Worm (Caenorhabditis elegans) whole organism, late embryonic: ENCODE results near the gene mltn-11.

ENCODE experiments used
- ceh-14 ChIP-seq: sonication (generic microtip); optimal IDR thresholded peaks from 2 replicates; lab custom pipeline; 2016; ENCODE audit warnings: missing genotype, missing genetic modification characterization, missing compliant biosample characterization
- ceh-22 ChIP-seq: sonication (generic microtip); optimal IDR thresholded peaks from 2 replicates; lab custom pipeline; 2017; ENCODE audit warnings: missing biosample characterization, missing genetic modification characterization
- dve-1 ChIP-seq: sonication (generic microtip); optimal IDR thresholded peaks from 2 replicates; lab custom pipeline; 2017; ENCODE audit warnings: antibody characterized with exemption, mild to moderate bottlenecking, missing genetic modification characterization, missing compliant biosample characterization
- hlh-13 ChIP-seq: fragments of 200-800 bp; sonication (Bioruptor generic); optimal IDR thresholded peaks from 2 replicates; lab custom pipeline; 2018; ENCODE audit warnings: mild to moderate bottlenecking, missing genetic modification characterization, missing compliant biosample characterization
- lin-11 ChIP-seq: fragments of 200-800 bp; sonication (Bioruptor generic); optimal IDR thresholded peaks from 2 replicates; lab custom pipeline; 2018; ENCODE audit warnings: mild to moderate bottlenecking, missing genetic modification characterization, missing compliant biosample characterization
- nfya-1 ChIP-seq: sonication (generic microtip); optimal IDR thresholded peaks from 2 replicates; lab custom pipeline; 2017; ENCODE audit warnings: missing genetic modification characterization, mild to moderate bottlenecking, missing compliant biosample characterization, antibody characterized with exemption, moderate library complexity
- nhr-11 ChIP-seq: fragments of 150-350 bp; optimal IDR thresholded peaks from 2 replicates; lab custom pipeline; 2014; ENCODE audit warnings: missing biosample characterization, missing genetic modification characterization
- pqm-1 ChIP-seq: sonication (generic microtip); optimal IDR thresholded peaks from 2 replicates; lab custom pipeline; 2016; ENCODE audit warnings: missing genetic modification characterization, missing compliant biosample characterization
- pros-1 ChIP-seq: fragments of 150-350 bp; optimal IDR thresholded peaks from 2 replicates; lab custom pipeline; 2014; ENCODE audit warnings: missing biosample characterization, missing genetic modification reagents, missing genetic modification characterization
- sox-4 ChIP-seq: sonication (generic microtip); optimal IDR thresholded peaks from 2 replicates; lab custom pipeline; 2017; ENCODE audit warnings: mild to moderate bottlenecking, missing genetic modification characterization, inconsistent platforms, missing compliant biosample characterization
- unc-3 ChIP-seq, 2 experiments: fragments of 200-800 bp in 1 of 2; sonication (Bioruptor generic) in 1 of 2; sonication (generic microtip) in 1 of 2; conservative IDR thresholded peaks in 1 of 2; optimal IDR thresholded peaks in 1 of 2; 2 replicates each; pipeline versions ENCODE4 v1.3.6 to Lab custom; 2016 to 2022; ENCODE audit warnings: missing compliant biosample characterization in 2 of 2, missing genetic modification characterization in 2 of 2, missing genetic modification reagents in 1 of 2

DNA sequence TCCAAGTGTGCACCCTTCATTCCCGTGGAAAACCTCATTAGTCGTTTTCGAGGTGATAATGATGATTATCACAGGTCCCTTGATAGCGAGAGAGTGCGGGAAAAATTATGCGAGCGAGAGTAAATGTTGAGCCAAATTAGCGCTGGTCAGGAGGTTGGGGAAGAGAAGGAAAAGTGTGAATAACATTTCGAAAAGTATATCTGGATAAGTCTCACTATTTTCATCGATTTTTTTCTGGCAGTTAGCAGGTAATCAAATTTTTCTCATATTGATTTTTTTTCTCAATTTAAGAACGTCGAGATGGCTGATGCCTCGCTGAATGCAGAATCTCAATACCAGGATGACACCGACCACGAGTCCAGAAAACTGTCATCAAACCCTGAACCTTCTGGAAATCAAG is 7.0 kb upstream of the mltn-11 start, which contains the start of gene W06G6.2:
- TF ChIP-seq sox-4: no peak
- no peak for TF ChIP-seq hlh-13 (GFP tag; lab: Kevin White, UChicago)
- TF ChIP-seq lin-11 (tag; lab: Kevin White, UChicago): no peak
- no peak for TF ChIP-seq pqm-1 (tag; lab: Kevin White, UChicago)
- TF ChIP-seq nhr-11 (tag; lab: Kevin White, UChicago): no peak
- TF ChIP-seq ceh-22: no peak
- TF ChIP-seq dve-1 (tag; lab: Kevin White, UChicago): no peak
- no peak for TF ChIP-seq ceh-14
- TF ChIP-seq pros-1: no peak
- TF ChIP-seq nfya-1: no peak
- TF ChIP-seq unc-3 (GFP tag; conservative IDR thresholded peaks at IDR 0.05; lab: Robert Waterston, UW): no peak
- no peak for TF ChIP-seq unc-3 (tag; optimal IDR thresholded peaks at IDR 0.05; lab: Kevin White, UChicago)
